Fruit fly (Drosophila melanogaster) whole organism, embryonic: ENCODE results near the gene CG32195.

Experiments
- Atf-2 ChIP-seq: fragments of 200-800 bp; sonication (Bioruptor generic); optimal IDR thresholded peaks from 2 replicates; lab custom pipeline; 2016; ENCODE audit warnings: missing biosample characterization, missing genetic modification characterization
- Atf6 ChIP-seq: fragments of 200-800 bp; sonication (Bioruptor generic); IDR thresholded peaks from 2 replicates; pipeline ENCODE4 v1.3.6; 2022; ENCODE audit warnings: missing biosample characterization, missing genetic modification characterization
- B-H1 ChIP-seq: fragments of 200-800 bp; sonication (Bioruptor generic); IDR thresholded peaks from 3 replicates; pipeline ENCODE4 v1.3.6; 2022; ENCODE audit warnings: missing biosample characterization, missing genetic modification characterization
- BEAF-32 ChIP-seq: fragments of 200-800 bp; sonication (Bioruptor generic); optimal IDR thresholded peaks from 3 replicates; lab custom pipeline; 2017; ENCODE audit warnings: missing biosample characterization, missing genetic modification characterization, mild to moderate bottlenecking, moderate library complexity, missing genetic modification reagents
- Bdp1 ChIP-seq: fragments of 200-800 bp; sonication (Bioruptor generic); optimal IDR thresholded peaks from 3 replicates; lab custom pipeline; 2016; ENCODE audit warnings: missing biosample characterization, missing genetic modification characterization
- C15 ChIP-seq: fragments of 200-800 bp; sonication (Bioruptor generic); IDR thresholded peaks from 3 replicates; pipeline ENCODE4 v1.3.6; 2022; ENCODE audit warnings: missing biosample characterization, missing genetic modification characterization
- CG10366 ChIP-seq: fragments of 200-800 bp; sonication (Bioruptor generic); IDR thresholded peaks from 2 replicates; pipeline ENCODE4 v1.3.6; 2022; ENCODE audit warnings: missing biosample characterization, missing genetic modification characterization
- CG11093 ChIP-seq: fragments of 200-800 bp; sonication (Bioruptor generic); IDR thresholded peaks from 3 replicates; pipeline ENCODE4 v1.3.6; 2022; ENCODE audit warnings: missing biosample characterization, missing genetic modification characterization
- CG12071 ChIP-seq: fragments of 200-800 bp; sonication (Bioruptor generic); optimal IDR thresholded peaks from 3 replicates; lab custom pipeline; 2018; ENCODE audit warnings: missing biosample characterization, mild to moderate bottlenecking, missing genetic modification characterization
- CG12236 ChIP-seq: fragments of 200-800 bp; sonication (Bioruptor generic); optimal IDR thresholded peaks from 2 replicates; lab custom pipeline; 2016; ENCODE audit warnings: missing biosample characterization, missing genetic modification characterization
- CG12769 ChIP-seq: fragments of 200-800 bp; sonication (Bioruptor generic); optimal IDR thresholded peaks from 2 replicates; lab custom pipeline; 2019; ENCODE audit warnings: missing biosample characterization, mild to moderate bottlenecking, missing genetic modification characterization, moderate library complexity
- CG13894 ChIP-seq: fragments of 200-800 bp; sonication (Bioruptor generic); optimal IDR thresholded peaks from 3 replicates; lab custom pipeline; 2018; ENCODE audit warnings: missing biosample characterization, mild to moderate bottlenecking, missing genetic modification characterization, moderate library complexity
- CG14441 ChIP-seq: fragments of 200-800 bp; sonication (Bioruptor generic); IDR thresholded peaks from 2 replicates; pipeline ENCODE4 v1.3.6; 2022; ENCODE audit warnings: missing biosample characterization, missing genetic modification characterization
- CG1529 ChIP-seq: fragments of 200-800 bp; sonication (Bioruptor generic); optimal IDR thresholded peaks from 3 replicates; lab custom pipeline; 2018; ENCODE audit warnings: missing biosample characterization, missing genetic modification characterization
- CG15514 ChIP-seq: fragments of 200-800 bp; sonication (Bioruptor generic); optimal IDR thresholded peaks from 3 replicates; lab custom pipeline; 2017; ENCODE audit warnings: missing biosample characterization, missing genetic modification characterization, mild to moderate bottlenecking, moderate library complexity, missing genetic modification reagents
- CG16779 ChIP-seq: fragments of 200-800 bp; sonication (Bioruptor generic); IDR thresholded peaks from 2 replicates; pipeline ENCODE4 v1.3.6; 2022; ENCODE audit warnings: missing biosample characterization, missing genetic modification characterization
- CG17568 ChIP-seq: fragments of 200-800 bp; sonication (Bioruptor generic); optimal IDR thresholded peaks from 2 replicates; lab custom pipeline; 2018; ENCODE audit warnings: missing biosample characterization, mild to moderate bottlenecking, missing genetic modification characterization, moderate library complexity
- CG18599 ChIP-seq: fragments of 200-800 bp; sonication (Bioruptor generic); optimal IDR thresholded peaks from 3 replicates; lab custom pipeline; 2017; ENCODE audit warnings: missing biosample characterization, missing genetic modification characterization, mild to moderate bottlenecking, moderate library complexity, missing genetic modification reagents
- CG2116 ChIP-seq: fragments of 200-800 bp; sonication (Bioruptor generic); optimal IDR thresholded peaks from 3 replicates; lab custom pipeline; 2018; ENCODE audit warnings: missing biosample characterization, mild to moderate bottlenecking, missing genetic modification characterization
- CG2199 ChIP-seq: fragments of 200-800 bp; sonication (Bioruptor generic); IDR thresholded peaks from 3 replicates; pipeline ENCODE4 v1.3.6; 2022; ENCODE audit warnings: missing biosample characterization, missing genetic modification characterization
- CG33213 ChIP-seq: fragments of 200-800 bp; sonication (Bioruptor generic); optimal IDR thresholded peaks from 3 replicates; lab custom pipeline; 2016; ENCODE audit warnings: missing biosample characterization, missing genetic modification characterization
- CG4360 ChIP-seq: fragments of 200-800 bp; sonication (Bioruptor generic); IDR thresholded peaks from 2 replicates; pipeline ENCODE4 v1.3.6; 2022; ENCODE audit warnings: missing biosample characterization, missing genetic modification characterization
- CG4820 ChIP-seq: fragments of 200-800 bp; sonication (Bioruptor generic); optimal IDR thresholded peaks from 3 replicates; lab custom pipeline; 2016; ENCODE audit warnings: missing biosample characterization, missing genetic modification characterization
- CG5953 ChIP-seq: fragments of 200-800 bp; sonication (Bioruptor generic); IDR thresholded peaks from 2 replicates; pipeline ENCODE4 v1.3.6; 2022; ENCODE audit warnings: missing biosample characterization, missing genetic modification characterization
- CG7556 ChIP-seq: fragments of 200-800 bp; sonication (Bioruptor generic); optimal IDR thresholded peaks from 2 replicates; lab custom pipeline; 2017; ENCODE audit warnings: missing biosample characterization, mild to moderate bottlenecking, missing genetic modification characterization
- D19A ChIP-seq: fragments of 200-800 bp; optimal IDR thresholded peaks from 3 replicates; lab custom pipeline; 2019; ENCODE audit warnings: missing biosample characterization, mild to moderate bottlenecking, missing genetic modification characterization, moderate library complexity
- Deaf1 ChIP-seq: fragments of 200-800 bp; optimal IDR thresholded peaks from 3 replicates; lab custom pipeline; 2019; ENCODE audit warnings: missing biosample characterization, mild to moderate bottlenecking, missing genetic modification characterization, moderate library complexity
- H2.0 ChIP-seq: fragments of 200-800 bp; sonication (Bioruptor generic); IDR thresholded peaks from 2 replicates; pipeline ENCODE4 v1.3.6; 2022; ENCODE audit warnings: missing biosample characterization, missing genetic modification characterization
- Hmr ChIP-seq: fragments of 200-800 bp; sonication (Bioruptor generic); optimal IDR thresholded peaks from 3 replicates; lab custom pipeline; 2017; ENCODE audit warnings: mild to moderate bottlenecking, missing biosample characterization, missing genetic modification reagents, missing genetic modification characterization
- Lpt ChIP-seq: fragments of >200 bp; optimal IDR thresholded peaks from 2 replicates; lab custom pipeline; 2018; ENCODE audit warnings: missing biosample characterization, missing genetic modification characterization
- Mad ChIP-seq: fragments of 200-800 bp; sonication (Bioruptor generic); optimal IDR thresholded peaks from 2 replicates; lab custom pipeline; 2016; ENCODE audit warnings: missing biosample characterization, missing genetic modification characterization
- Myb ChIP-seq: fragments of 200-800 bp; sonication (Bioruptor generic); optimal IDR thresholded peaks from 2 replicates; lab custom pipeline; 2016; ENCODE audit warnings: missing biosample characterization, missing genetic modification characterization
- Neu2 ChIP-seq: fragments of 200-800 bp; sonication (Bioruptor generic); optimal IDR thresholded peaks from 3 replicates; lab custom pipeline; 2016; ENCODE audit warnings: missing biosample characterization, missing genetic modification characterization, borderline replicate concordance
- Vsx1 ChIP-seq: fragments of 200-800 bp; sonication (Bioruptor generic); optimal IDR thresholded peaks from 2 replicates; lab custom pipeline; 2017; ENCODE audit warnings: missing biosample characterization, mild to moderate bottlenecking, missing genetic modification characterization, missing genetic modification reagents
- Xbp1 ChIP-seq: fragments of 200-800 bp; sonication (Bioruptor generic); optimal IDR thresholded peaks from 3 replicates; lab custom pipeline; 2016; ENCODE audit warnings: missing biosample characterization, mild to moderate bottlenecking, missing genetic modification characterization
- btn ChIP-seq: fragments of 200-800 bp; sonication (Bioruptor generic); optimal IDR thresholded peaks from 2 replicates; lab custom pipeline; 2016; ENCODE audit warnings: missing biosample characterization, missing genetic modification characterization
- dm ChIP-seq: fragments of 200-800 bp; sonication (Bioruptor generic); optimal IDR thresholded peaks from 3 replicates; lab custom pipeline; 2016; ENCODE audit warnings: missing biosample characterization, missing genetic modification characterization
- dysf ChIP-seq: fragments of 200-800 bp; sonication (Bioruptor generic); IDR thresholded peaks from 3 replicates; pipeline ENCODE4 v1.3.6; 2022; ENCODE audit warnings: missing biosample characterization, missing genetic modification characterization
- esg ChIP-seq: fragments of 200-800 bp; sonication (Bioruptor generic); conservative IDR thresholded peaks from 2 replicates; pipeline ENCODE4 v1.3.6; 2022; ENCODE audit warnings: missing biosample characterization, missing genetic modification characterization
- fd102C ChIP-seq: fragments of 200-800 bp; sonication (Bioruptor generic); optimal IDR thresholded peaks from 2 replicates; lab custom pipeline; 2018; ENCODE audit warnings: missing biosample characterization, mild to moderate bottlenecking, missing genetic modification characterization, moderate library complexity
- gem ChIP-seq: fragments of 200-800 bp; sonication (Bioruptor generic); optimal IDR thresholded peaks from 2 replicates; lab custom pipeline; 2019; ENCODE audit warnings: missing biosample characterization, mild to moderate bottlenecking, missing genetic modification characterization, moderate library complexity
- ind ChIP-seq: fragments of 200-800 bp; sonication (Bioruptor generic); optimal IDR thresholded peaks from 3 replicates; lab custom pipeline; 2016; ENCODE audit warnings: missing biosample characterization, missing genetic modification characterization
- jigr1 ChIP-seq: fragments of 200-800 bp; sonication (Bioruptor generic); IDR thresholded peaks from 3 replicates; pipeline ENCODE4 v1.3.6; 2022; ENCODE audit warnings: missing biosample characterization, missing genetic modification characterization
- lab ChIP-seq: fragments of 200-800 bp; sonication (Bioruptor generic); optimal IDR thresholded peaks from 3 replicates; lab custom pipeline; 2017; ENCODE audit warnings: missing biosample characterization, missing genetic modification characterization, mild to moderate bottlenecking, moderate library complexity, missing genetic modification reagents
- lola ChIP-seq, 3 experiments: fragments of >200 bp in 2 of 3; fragments of 200-800 bp in 1 of 3; sonication (Bioruptor generic) in 1 of 3; optimal IDR thresholded peaks; 2 replicates each; lab custom pipeline; 2017 to 2019; ENCODE audit warnings: missing biosample characterization in 3 of 3, missing genetic modification characterization in 3 of 3, mild to moderate bottlenecking in 1 of 3, moderate library complexity in 1 of 3
- mirr ChIP-seq: fragments of 200-800 bp; sonication (Bioruptor generic); optimal IDR thresholded peaks from 3 replicates; lab custom pipeline; 2018; ENCODE audit warnings: missing biosample characterization, mild to moderate bottlenecking, missing genetic modification characterization
- phol ChIP-seq: fragments of 200-800 bp; sonication (Bioruptor generic); optimal IDR thresholded peaks from 3 replicates; lab custom pipeline; 2018; ENCODE audit warnings: missing biosample characterization, mild to moderate bottlenecking, missing genetic modification characterization, moderate library complexity
- sens ChIP-seq: fragments of 200-800 bp; sonication (Bioruptor generic); peaks from one replicate; lab custom pipeline; 2016; ENCODE audit warnings: missing biosample characterization, missing genetic modification characterization
- seq ChIP-seq: fragments of 200-800 bp; sonication (Bioruptor generic); IDR thresholded peaks from 2 replicates; pipeline ENCODE4 v1.3.6; 2022; ENCODE audit warnings: missing biosample characterization, missing genetic modification characterization
- wor ChIP-seq: fragments of 200-800 bp; sonication (Bioruptor generic); IDR thresholded peaks from 2 replicates; pipeline ENCODE4 v1.3.6; 2022; ENCODE audit warnings: missing biosample characterization, missing genetic modification characterization
- zen ChIP-seq: fragments of 200-800 bp; sonication (Bioruptor generic); optimal IDR thresholded peaks from 3 replicates; lab custom pipeline; 2018; ENCODE audit warnings: missing biosample characterization, mild to moderate bottlenecking, missing genetic modification characterization, moderate library complexity

The CG32195 gene

dm6 chr3L:18101421-18101996 is 11.2 kb upstream of the CG32195 start (continued):
- no peak for TF ChIP-seq CG12236 (GFP tag; lab: Kevin White, UChicago)
- TF ChIP-seq CG15514 = no peak
- no peak for TF ChIP-seq CG4820
- no peak for TF ChIP-seq Mad (GFP tag; lab: Kevin White, UChicago)
- no peak for TF ChIP-seq btn (GFP tag; lab: Kevin White, UChicago)
- TF ChIP-seq fd102C = no peak
- TF ChIP-seq CG12071 (GFP tag; lab: Kevin White, UChicago) = no peak
- no peak for TF ChIP-seq Atf-2 (GFP tag; lab: Kevin White, UChicago)
- TF ChIP-seq lola (GFP tag; optimal IDR thresholded peaks at IDR 0.05; lab: Kevin White, UChicago) = no peak
- TF ChIP-seq CG14441 (GFP tag; lab: Robert Waterston, UW) = no peak
- peak; percentile 25 for TF ChIP-seq CG12769 (tag; lab: Kevin White, UChicago)
- TF ChIP-seq phol (tag; lab: Kevin White, UChicago) = peak; percentile 25
- no peak for TF ChIP-seq Bdp1 (GFP tag; lab: Kevin White, UChicago)
- 0 out of 3 replicates have a peak, but pooled peaks have one; percentile 29 for TF ChIP-seq CG2199 (GFP tag; lab: Robert Waterston, UW)
- TF ChIP-seq mirr (GFP tag; lab: Kevin White, UChicago) = no peak
- no peak for TF ChIP-seq dm (GFP tag; lab: Kevin White, UChicago)
- no peak for TF ChIP-seq H2.0 (GFP tag; lab: Robert Waterston, UW)
- no peak for TF ChIP-seq C15 (GFP tag; lab: Robert Waterston, UW)
- TF ChIP-seq lab = no peak
- peak; percentile 45 for TF ChIP-seq gem (tag; lab: Kevin White, UChicago)
- no peak for TF ChIP-seq CG5953
- no peak for TF ChIP-seq Vsx1 (GFP tag; lab: Kevin White, UChicago)
- no peak for TF ChIP-seq Neu2 (GFP tag; lab: Kevin White, UChicago)
- no peak for TF ChIP-seq Xbp1 (GFP tag; lab: Kevin White, UChicago)
- no peak for TF ChIP-seq CG7556 (GFP tag; lab: Kevin White, UChicago)
- TF ChIP-seq Deaf1 = no peak
- TF ChIP-seq seq (GFP tag; lab: Robert Waterston, UW) = no peak
- TF ChIP-seq ind = no peak
- TF ChIP-seq Lpt (GFP tag; lab: Kevin White, UChicago) = no peak
- TF ChIP-seq CG1529 (GFP tag; lab: Kevin White, UChicago) = no peak
- no peak for TF ChIP-seq D19A
- TF ChIP-seq BEAF-32 (GFP tag; lab: Kevin White, UChicago) = no peak
- TF ChIP-seq Myb (GFP tag; lab: Kevin White, UChicago) = no peak
- no peak for TF ChIP-seq CG18599 (GFP tag; lab: Kevin White, UChicago)
- TF ChIP-seq CG17568 = no peak
- no peak for TF ChIP-seq B-H1 (GFP tag; lab: Robert Waterston, UW)
- TF ChIP-seq CG2116 (GFP tag; lab: Kevin White, UChicago) = no peak
- TF ChIP-seq esg (GFP tag; lab: Robert Waterston, UW) = no peak
- TF ChIP-seq CG13894 = no peak
- no peak for TF ChIP-seq jigr1
- peak; percentile 86 for TF ChIP-seq sens (GFP tag; lab: Kevin White, UChicago)
- TF ChIP-seq wor = no peak
- no peak for TF ChIP-seq CG11093 (GFP tag; lab: Robert Waterston, UW)
- TF ChIP-seq CG4360 (GFP tag; lab: Robert Waterston, UW) = no peak
- TF ChIP-seq CG10366 (GFP tag; lab: Robert Waterston, UW) = no peak
- TF ChIP-seq Hmr (GFP tag; lab: Kevin White, UChicago) = no peak
- no peak for TF ChIP-seq zen
- no peak for TF ChIP-seq CG16779 (GFP tag; lab: Robert Waterston, UW)
- no peak for TF ChIP-seq Atf6 (GFP tag; lab: Robert Waterston, UW)
- TF ChIP-seq CG33213 (GFP tag; lab: Kevin White, UChicago) = no peak
- TF ChIP-seq dysf (GFP tag; lab: Robert Waterston, UW) = no peak
